Worm (Caenorhabditis elegans) whole organism, L2 larva: Measurements from ENCODE around the gene mdt-22.
A peak's percentile ranks its signal among the peaks of the same experiment; 100 is the strongest.

Experiments used
- C34F6.9 ChIP-seq: fragments of 150-350 bp; optimal IDR thresholded peaks from 2 replicates; lab custom pipeline; 2014; ENCODE audit warnings: missing biosample characterization, missing genetic modification characterization
- R02D3.7 ChIP-seq: fragments of 150-350 bp; optimal IDR thresholded peaks from 2 replicates; lab custom pipeline; 2014; ENCODE audit warnings: missing biosample characterization, missing genetic modification characterization
- Y55F3AM.14 ChIP-seq: fragments of 200-800 bp; sonication (Bioruptor generic); optimal IDR thresholded peaks from 2 replicates; lab custom pipeline; 2018; ENCODE audit warnings: mild to moderate bottlenecking, missing genetic modification characterization, missing compliant biosample characterization
- ama-1 ChIP-seq: fragments of 150-350 bp; optimal IDR thresholded peaks from 2 replicates; lab custom pipeline; 2018; ENCODE audit warnings: inconsistent platforms
- crh-2 ChIP-seq: sonication (generic microtip); optimal IDR thresholded peaks from 2 replicates; lab custom pipeline; 2017; ENCODE audit warnings: missing biosample characterization, missing genetic modification characterization
- egl-27 ChIP-seq: sonication (generic microtip); optimal IDR thresholded peaks from 3 replicates; lab custom pipeline; 2017; ENCODE audit warnings: missing biosample characterization, missing genetic modification reagents, missing genetic modification characterization
- elt-3 ChIP-seq: sonication (generic microtip); optimal IDR thresholded peaks from 2 replicates; lab custom pipeline; 2017; ENCODE audit warnings: missing biosample characterization, missing genetic modification characterization
- gmeb-1 ChIP-seq: fragments of 150-350 bp; optimal IDR thresholded peaks from 2 replicates; lab custom pipeline; 2014; ENCODE audit warnings: missing biosample characterization, missing genetic modification characterization
- lin-13 ChIP-seq: fragments of 150-350 bp; optimal IDR thresholded peaks from 2 replicates; lab custom pipeline; 2014; ENCODE audit warnings: missing biosample characterization, missing genetic modification reagents, missing genetic modification characterization
- lin-39 ChIP-seq: fragments of 150-350 bp; optimal IDR thresholded peaks from 2 replicates; lab custom pipeline; 2014; ENCODE audit warnings: missing biosample characterization, missing genetic modification reagents, missing genetic modification characterization
- lsy-2 ChIP-seq, 2 experiments: fragments of 150-350 bp in 1 of 2; sonication (generic microtip) in 1 of 2; optimal IDR thresholded peaks; 2 replicates each; lab custom pipeline; 2014 to 2017; ENCODE audit warnings: missing biosample characterization in 2 of 2, missing genetic modification characterization in 2 of 2
- mab-5 ChIP-seq: fragments of 150-350 bp; optimal IDR thresholded peaks from 2 replicates; lab custom pipeline; 2014; ENCODE audit warnings: missing biosample characterization, missing genetic modification characterization
- mbf-1 ChIP-seq: sonication (generic microtip); optimal IDR thresholded peaks from 2 replicates; lab custom pipeline; 2017; ENCODE audit warnings: missing biosample characterization, missing genetic modification characterization
- nhr-10 ChIP-seq: sonication (generic microtip); optimal IDR thresholded peaks from 2 replicates; lab custom pipeline; 2017; ENCODE audit warnings: missing biosample characterization, missing genetic modification characterization
- nhr-11 ChIP-seq: fragments of 150-350 bp; optimal IDR thresholded peaks from 2 replicates; lab custom pipeline; 2014; ENCODE audit warnings: missing biosample characterization, missing genetic modification characterization
- nhr-12 ChIP-seq: fragments of 150-350 bp; optimal IDR thresholded peaks from 2 replicates; lab custom pipeline; 2014; ENCODE audit warnings: missing biosample characterization, missing genetic modification characterization
- nhr-129 ChIP-seq: fragments of 150-350 bp; optimal IDR thresholded peaks from 2 replicates; lab custom pipeline; 2014; ENCODE audit warnings: missing biosample characterization, missing genetic modification characterization
- nhr-23 ChIP-seq: fragments of 150-350 bp; optimal IDR thresholded peaks from 2 replicates; lab custom pipeline; 2014; ENCODE audit warnings: missing biosample characterization, missing genetic modification reagents, missing genetic modification characterization
- nhr-25 ChIP-seq: fragments of 150-350 bp; sonication (generic microtip); optimal IDR thresholded peaks from 3 replicates; lab custom pipeline; 2014; ENCODE audit warnings: missing biosample characterization, missing genetic modification characterization
- nhr-6 ChIP-seq: fragments of 150-350 bp; optimal IDR thresholded peaks from 2 replicates; lab custom pipeline; 2014; ENCODE audit warnings: missing biosample characterization, missing genetic modification characterization
- nhr-77 ChIP-seq: fragments of 150-350 bp; optimal IDR thresholded peaks from 2 replicates; lab custom pipeline; 2014; ENCODE audit warnings: missing biosample characterization, missing genetic modification characterization
- peb-1 ChIP-seq: fragments of 150-350 bp; optimal IDR thresholded peaks from 2 replicates; lab custom pipeline; 2014; ENCODE audit warnings: missing biosample characterization, missing genetic modification characterization
- sem-4 ChIP-seq: fragments of 150-350 bp; optimal IDR thresholded peaks from 2 replicates; lab custom pipeline; 2014; ENCODE audit warnings: missing biosample characterization, missing genetic modification reagents, missing genetic modification characterization
- skn-1 ChIP-seq: sonication (generic microtip); optimal IDR thresholded peaks from 2 replicates; lab custom pipeline; 2017; ENCODE audit warnings: missing biosample characterization, missing genetic modification characterization
- unc-39 ChIP-seq: fragments of 150-350 bp; optimal IDR thresholded peaks from 2 replicates; lab custom pipeline; 2014; ENCODE audit warnings: missing biosample characterization, missing genetic modification characterization
- unc-55 ChIP-seq: fragments of 150-350 bp; sonication (generic microtip); optimal IDR thresholded peaks from 3 replicates; lab custom pipeline; 2014; ENCODE audit warnings: missing biosample characterization, missing genetic modification reagents, missing genetic modification characterization
- zag-1 ChIP-seq: fragments of 150-350 bp; optimal IDR thresholded peaks from 2 replicates; lab custom pipeline; 2014; ENCODE audit warnings: missing biosample characterization, missing genetic modification characterization
- ztf-1 ChIP-seq: fragments of 200-800 bp; sonication (Bioruptor generic); conservative IDR thresholded peaks from 2 replicates; pipeline ENCODE4 v1.3.6; 2022; ENCODE audit warnings: missing genetic modification characterization, missing compliant biosample characterization

mdt-22 gene

ce11 chrII:10345012-10345411 lies 44.0 kb downstream of the mdt-22 start, which contains the start of gene pro-2:
TSS of gene pro-2 (minus strand) at chrII:10345112.
- no peak for TF ChIP-seq mab-5
- TF ChIP-seq nhr-77 (tag; lab: Kevin White, UChicago), result no peak
- TF ChIP-seq nhr-23 (tag; lab: Kevin White, UChicago), result no peak
- TF ChIP-seq elt-3, result no peak

- no peak for TF ChIP-seq nhr-77 (tag; lab: Kevin White, UChicago)
- no peak for TF ChIP-seq peb-1 (tag; lab: Kevin White, UChicago)
- no peak for TF ChIP-seq unc-55
- no peak for TF ChIP-seq unc-39 (tag; lab: Kevin White, UChicago)
- TF ChIP-seq lin-13 (GFP tag; lab: Kevin White, UChicago), result no peak
- TF ChIP-seq lin-39, result no peak
- TF ChIP-seq zag-1, result no peak
- TF ChIP-seq crh-2 (tag; lab: Kevin White, UChicago), result no peak
- TF ChIP-seq egl-27 (tag; lab: Kevin White, UChicago), result no peak
- TF ChIP-seq nhr-12 (tag; lab: Kevin White, UChicago), result no peak
- no peak for TF ChIP-seq nhr-11 (tag; lab: Kevin White, UChicago)
- no peak for TF ChIP-seq ztf-1 (GFP tag; lab: Robert Waterston, UW)
- TF ChIP-seq nhr-10 (tag; lab: Kevin White, UChicago), result no peak
- TF ChIP-seq sem-4, result no peak
- no peak for TF ChIP-seq mbf-1 (tag; lab: Kevin White, UChicago)
- no peak for TF ChIP-seq ama-1
- TF ChIP-seq, all 48 proteins: peak for 0
These were observed 45.1 kb downstream of the mdt-22 start, which contains the start of gene C07E3.10 for ce11 chrII:10346075-10346474. TSS of gene C07E3.10 (plus strand) at chrII:10346375.

- TF ChIP-seq nhr-77 (tag; lab: Kevin White, UChicago) (no peak), nhr-6 (tag; lab: Kevin White, UChicago) (no peak), Y55F3AM.14 (GFP tag; lab: Kevin White, UChicago) (no peak), lin-13 (GFP tag; lab: Kevin White, UChicago) (no peak), mab-5 (peak; percentile 24)
These were observed 48.9 kb downstream of the mdt-22 start, which contains the start of gene stip-1 for ce11 chrII:10349915-10350314. TSS of gene stip-1 (minus strand) at chrII:10350012.

DNA sequence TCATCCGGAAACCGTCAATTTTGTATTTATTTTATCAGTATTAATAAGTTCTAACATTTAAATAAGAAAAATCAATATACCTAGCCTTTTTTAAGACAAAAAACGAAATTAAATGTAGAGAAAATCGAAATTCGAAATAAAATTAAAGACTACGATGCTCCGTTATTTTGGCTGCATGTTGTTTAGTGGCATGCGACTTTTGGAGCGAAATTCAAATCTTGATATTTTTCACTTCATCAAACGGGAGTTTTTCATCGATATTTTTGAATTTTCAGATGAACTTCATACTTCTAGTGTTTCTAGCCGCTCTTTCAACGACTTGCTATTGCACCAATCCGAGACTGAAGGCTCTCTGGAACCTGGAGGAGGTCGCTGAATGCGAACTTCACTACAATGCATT lies 49.5 kb downstream of the mdt-22 start, which contains the start of gene C07E3.9:
C07E3.9 (plus strand) TSS at position 270 of the 400 bp plus-strand sequence.
- no peak for TF ChIP-seq nhr-25 (tag; lab: Kevin White, UChicago)
- TF ChIP-seq gmeb-1 (tag; lab: Kevin White, UChicago), result peak; percentile 91
- TF ChIP-seq lsy-2 (tag; optimal IDR thresholded peaks at IDR 0.05; lab: Kevin White, UChicago), result peak; percentile 4 to 72
- TF ChIP-seq egl-27 (tag; lab: Kevin White, UChicago), result no peak
- TF ChIP-seq C34F6.9 (tag; lab: Kevin White, UChicago), result peak; percentile 56
- peak; percentile 50 for TF ChIP-seq nhr-129 (tag; lab: Kevin White, UChicago)
- TF ChIP-seq skn-1 (tag; lab: Kevin White, UChicago), result peak; percentile 9
- TF ChIP-seq unc-55, result peak; percentile 74
- no peak for TF ChIP-seq crh-2 (tag; lab: Kevin White, UChicago)
- peak; percentile 8 for TF ChIP-seq R02D3.7 (tag; lab: Kevin White, UChicago)
